Worm (Caenorhabditis elegans) whole organism, late embryonic: ENCODE data around the gene R05H10.3.

Source experiments
- C08G9.2 ChIP-seq: sonication (generic microtip); optimal IDR thresholded peaks from 2 replicates; lab custom pipeline; 2016; ENCODE audit warnings: mild to moderate bottlenecking, missing genetic modification characterization, moderate library complexity, missing compliant biosample characterization
- K09A11.1 ChIP-seq: sonication (generic microtip); optimal IDR thresholded peaks from 2 replicates; lab custom pipeline; 2017; ENCODE audit warnings: antibody characterized with exemption, mild to moderate bottlenecking, missing genetic modification characterization, missing compliant biosample characterization; ENCODE audit not compliant: insufficient read depth
- T23F11.4 ChIP-seq: fragments of 200-800 bp; sonication (Bioruptor generic); optimal IDR thresholded peaks from 2 replicates; lab custom pipeline; 2018; ENCODE audit warnings: mild to moderate bottlenecking, missing genetic modification characterization, missing compliant biosample characterization
- Y22D7AL.16 ChIP-seq: sonication (generic microtip); optimal IDR thresholded peaks from 2 replicates; lab custom pipeline; 2016; ENCODE audit warnings: missing genetic modification characterization, missing compliant biosample characterization
- ama-1 ChIP-seq: fragments of 150-350 bp; optimal IDR thresholded peaks from 2 replicates; lab custom pipeline; 2014
- ceh-14 ChIP-seq: sonication (generic microtip); optimal IDR thresholded peaks from 2 replicates; lab custom pipeline; 2016; ENCODE audit warnings: missing genotype, missing genetic modification characterization, missing compliant biosample characterization
- ceh-24 ChIP-seq: sonication (generic microtip); optimal IDR thresholded peaks from 2 replicates; lab custom pipeline; 2016; ENCODE audit warnings: mild to moderate bottlenecking, missing genetic modification characterization, missing compliant biosample characterization
- ceh-30 ChIP-seq: fragments of 150-350 bp; optimal IDR thresholded peaks from 2 replicates; lab custom pipeline; 2014; ENCODE audit warnings: missing biosample characterization, missing genetic modification characterization
- ceh-31 ChIP-seq: sonication (generic microtip); optimal IDR thresholded peaks from 2 replicates; lab custom pipeline; 2016; ENCODE audit warnings: missing genetic modification characterization, missing compliant biosample characterization
- ceh-48 ChIP-seq: sonication (generic microtip); optimal IDR thresholded peaks from 2 replicates; lab custom pipeline; 2016; ENCODE audit warnings: missing genetic modification characterization, inconsistent platforms, missing compliant biosample characterization
- ceh-6 ChIP-seq: fragments of 200-800 bp; sonication (Bioruptor generic); optimal IDR thresholded peaks from 2 replicates; lab custom pipeline; 2018; ENCODE audit warnings: mild to moderate bottlenecking, missing genetic modification characterization, missing compliant biosample characterization
- ceh-9 ChIP-seq: sonication (generic microtip); optimal IDR thresholded peaks from 2 replicates; lab custom pipeline; 2016; ENCODE audit warnings: mild to moderate bottlenecking, missing genetic modification characterization, inconsistent platforms, missing compliant biosample characterization
- elt-4 ChIP-seq: sonication (generic microtip); optimal IDR thresholded peaks from 2 replicates; lab custom pipeline; 2016; ENCODE audit warnings: missing genetic modification characterization, missing compliant biosample characterization
- ets-4 ChIP-seq: sonication (generic microtip); optimal IDR thresholded peaks from 2 replicates; lab custom pipeline; 2016; ENCODE audit warnings: missing genetic modification characterization, missing compliant biosample characterization
- fax-1 ChIP-seq: sonication (generic microtip); optimal IDR thresholded peaks from 2 replicates; lab custom pipeline; 2016; ENCODE audit warnings: missing genotype, missing genetic modification characterization, missing compliant biosample characterization
- hlh-15 ChIP-seq: sonication (generic microtip); optimal IDR thresholded peaks from 2 replicates; lab custom pipeline; 2016; ENCODE audit warnings: missing genetic modification characterization, missing compliant biosample characterization
- hlh-30 ChIP-seq: sonication (generic microtip); optimal IDR thresholded peaks from 2 replicates; lab custom pipeline; 2017; ENCODE audit warnings: antibody characterized with exemption, missing genetic modification characterization, missing compliant biosample characterization; ENCODE audit not compliant: insufficient read depth
- hlh-8 ChIP-seq: sonication (generic microtip); optimal IDR thresholded peaks from 2 replicates; lab custom pipeline; 2016; ENCODE audit warnings: missing genotype, missing genetic modification characterization, missing compliant biosample characterization
- mec-3 ChIP-seq: sonication (generic microtip); optimal IDR thresholded peaks from 2 replicates; lab custom pipeline; 2016; ENCODE audit warnings: borderline replicate concordance, missing genetic modification characterization, missing compliant biosample characterization
- nfya-1 ChIP-seq: sonication (generic microtip); optimal IDR thresholded peaks from 2 replicates; lab custom pipeline; 2017; ENCODE audit warnings: missing genetic modification characterization, mild to moderate bottlenecking, missing compliant biosample characterization, antibody characterized with exemption, moderate library complexity
- npax-4 ChIP-seq: sonication (generic microtip); optimal IDR thresholded peaks from 2 replicates; lab custom pipeline; 2016; ENCODE audit warnings: missing genetic modification characterization, missing compliant biosample characterization
- pag-3 ChIP-seq: sonication (generic microtip); optimal IDR thresholded peaks from 2 replicates; lab custom pipeline; 2016; ENCODE audit warnings: missing compliant biosample characterization, missing genetic modification characterization, borderline replicate concordance
- pat-9 ChIP-seq: fragments of 200-800 bp; sonication (Bioruptor generic); optimal IDR thresholded peaks from 2 replicates; lab custom pipeline; 2018; ENCODE audit warnings: mild to moderate bottlenecking, missing genetic modification characterization, moderate library complexity, missing compliant biosample characterization
- pha-2 ChIP-seq: sonication (generic microtip); optimal IDR thresholded peaks from 2 replicates; lab custom pipeline; 2017; ENCODE audit warnings: mild to moderate bottlenecking, missing genetic modification characterization, missing compliant biosample characterization
- pqm-1 ChIP-seq: sonication (generic microtip); optimal IDR thresholded peaks from 2 replicates; lab custom pipeline; 2016; ENCODE audit warnings: missing genetic modification characterization, missing compliant biosample characterization
- sdc-2 ChIP-seq: sonication (generic microtip); optimal IDR thresholded peaks from 2 replicates; lab custom pipeline; 2016; ENCODE audit warnings: missing genotype, missing genetic modification characterization, missing compliant biosample characterization
- sox-4 ChIP-seq: sonication (generic microtip); optimal IDR thresholded peaks from 2 replicates; lab custom pipeline; 2017; ENCODE audit warnings: mild to moderate bottlenecking, missing genetic modification characterization, inconsistent platforms, missing compliant biosample characterization
- syd-9 ChIP-seq: sonication (generic microtip); optimal IDR thresholded peaks from 2 replicates; lab custom pipeline; 2016; ENCODE audit warnings: mild to moderate bottlenecking, missing genetic modification characterization, moderate library complexity, missing compliant biosample characterization
- ttx-3 ChIP-seq: sonication (generic microtip); optimal IDR thresholded peaks from 2 replicates; lab custom pipeline; 2016; ENCODE audit warnings: missing genetic modification reagents, missing genetic modification characterization, missing compliant biosample characterization
- unc-3 ChIP-seq, 2 experiments: fragments of 200-800 bp in 1 of 2; sonication (Bioruptor generic) in 1 of 2; sonication (generic microtip) in 1 of 2; conservative IDR thresholded peaks in 1 of 2; optimal IDR thresholded peaks in 1 of 2; 2 replicates each; pipeline versions ENCODE4 v1.3.6 to Lab custom; 2016 to 2022; ENCODE audit warnings: missing compliant biosample characterization in 2 of 2, missing genetic modification characterization in 2 of 2, missing genetic modification reagents in 1 of 2
- unc-55 ChIP-seq: sonication (generic microtip); optimal IDR thresholded peaks from 2 replicates; lab custom pipeline; 2017; ENCODE audit warnings: missing biosample characterization, missing genetic modification reagents, missing genetic modification characterization
- unc-86 ChIP-seq: sonication (generic microtip); optimal IDR thresholded peaks from 2 replicates; lab custom pipeline; 2016; ENCODE audit warnings: missing genetic modification characterization, missing compliant biosample characterization
- zip-5 ChIP-seq: sonication (generic microtip); optimal IDR thresholded peaks from 2 replicates; lab custom pipeline; 2016; ENCODE audit warnings: missing genetic modification characterization, missing compliant biosample characterization
- ztf-16 ChIP-seq: sonication (generic microtip); optimal IDR thresholded peaks from 2 replicates; lab custom pipeline; 2017; ENCODE audit warnings: missing genetic modification characterization, missing compliant biosample characterization

Gene R05H10.3

DNA sequence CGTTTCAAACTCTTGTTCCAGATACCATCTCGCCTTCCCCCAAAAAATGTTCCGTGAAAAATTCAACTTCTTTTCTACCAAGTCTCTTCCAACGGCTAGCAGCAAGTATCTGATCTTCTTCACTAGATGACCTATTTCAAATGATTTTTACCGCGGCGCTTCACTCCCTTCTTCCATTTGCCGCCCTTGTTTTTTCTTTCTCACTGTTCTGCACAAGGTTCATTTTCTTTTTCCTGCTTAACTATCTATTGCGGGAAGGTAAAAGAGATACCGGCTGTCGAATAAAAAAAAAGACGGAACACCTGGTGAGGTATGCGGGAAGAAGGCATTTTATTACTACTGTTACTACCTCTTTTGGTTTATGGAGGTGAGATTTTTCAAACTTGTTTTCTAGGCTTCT is 26.7 kb upstream of the R05H10.3 start, which contains the start of gene cdh-7:
Gene cdh-7 (plus strand): TSS at position 214 of the 400 bp plus-strand sequence.
- TF ChIP-seq unc-55 (GFP tag; lab: Kevin White, UChicago) (no peak), elt-4 (tag; lab: Kevin White, UChicago) (no peak), ets-4 (tag; lab: Kevin White, UChicago) (no peak), hlh-8 (tag; lab: Kevin White, UChicago) (no peak), mec-3 (tag; lab: Kevin White, UChicago) (no peak), ceh-24 (no peak)

DNA sequence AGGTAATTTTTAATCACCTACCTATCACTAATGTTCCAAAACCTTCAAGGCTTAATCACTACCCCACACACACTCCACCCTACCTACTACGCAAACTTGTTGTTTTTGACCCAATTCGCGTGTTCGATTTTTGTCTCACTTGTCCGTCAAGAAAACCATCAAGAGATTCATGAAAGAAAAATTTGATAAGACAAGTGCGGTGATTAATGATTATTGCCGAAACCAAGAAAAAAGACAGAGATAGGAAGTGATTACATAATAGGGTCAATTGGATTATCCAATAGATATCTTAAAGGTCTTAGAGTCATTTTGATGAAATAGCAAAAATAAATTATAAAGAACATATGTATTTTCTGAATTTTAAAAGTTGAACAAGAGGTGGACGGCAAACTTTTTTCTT is 25.5 kb upstream of the R05H10.3 start:
- TF ChIP-seq hlh-30 (tag; lab: Kevin White, UChicago), result no peak

DNA sequence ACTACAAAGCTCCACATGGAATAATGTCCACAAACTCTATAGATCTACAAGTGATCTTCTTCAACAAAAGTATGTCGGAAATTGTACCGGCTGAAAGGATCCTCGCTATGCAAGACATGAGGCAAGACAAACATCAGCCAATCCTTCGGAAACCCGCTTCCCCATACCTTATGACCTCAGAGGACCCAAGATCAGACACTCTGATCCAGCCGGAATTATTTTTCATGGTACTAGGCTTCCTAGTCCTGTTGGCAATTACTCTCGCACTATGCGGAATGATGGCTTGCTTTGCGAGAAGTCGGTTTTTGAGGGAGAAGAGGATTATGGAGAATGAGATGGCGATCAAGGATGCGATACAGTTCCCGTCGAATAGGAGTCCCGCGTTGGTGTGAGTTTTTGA is 19.8 kb upstream of the R05H10.3 start:
- no peak for TF ChIP-seq pha-2
- TF ChIP-seq ceh-31, result no peak
- TF ChIP-seq ceh-48 (tag; lab: Kevin White, UChicago), result no peak
- no peak for TF ChIP-seq ama-1 (lab: Kevin White, UChicago)
- no peak for TF ChIP-seq sdc-2 (tag; lab: Kevin White, UChicago)
- TF ChIP-seq pat-9 (tag; lab: Kevin White, UChicago), result no peak
- no peak for TF ChIP-seq sox-4
- TF ChIP-seq hlh-15 (tag; lab: Kevin White, UChicago), result no peak
- TF ChIP-seq mec-3 (tag; lab: Kevin White, UChicago), result no peak
- no peak for TF ChIP-seq pqm-1
- TF ChIP-seq npax-4 (tag; lab: Kevin White, UChicago), result no peak
- TF ChIP-seq ceh-14 (tag; lab: Kevin White, UChicago), result no peak
- TF ChIP-seq Y22D7AL.16 (tag; lab: Kevin White, UChicago), result no peak
- no peak for TF ChIP-seq K09A11.1 (tag; lab: Kevin White, UChicago)
- no peak for TF ChIP-seq unc-55 (GFP tag; lab: Kevin White, UChicago)
- no peak for TF ChIP-seq ttx-3 (tag; lab: Kevin White, UChicago)
- TF ChIP-seq fax-1 (tag; lab: Kevin White, UChicago), result no peak

DNA sequence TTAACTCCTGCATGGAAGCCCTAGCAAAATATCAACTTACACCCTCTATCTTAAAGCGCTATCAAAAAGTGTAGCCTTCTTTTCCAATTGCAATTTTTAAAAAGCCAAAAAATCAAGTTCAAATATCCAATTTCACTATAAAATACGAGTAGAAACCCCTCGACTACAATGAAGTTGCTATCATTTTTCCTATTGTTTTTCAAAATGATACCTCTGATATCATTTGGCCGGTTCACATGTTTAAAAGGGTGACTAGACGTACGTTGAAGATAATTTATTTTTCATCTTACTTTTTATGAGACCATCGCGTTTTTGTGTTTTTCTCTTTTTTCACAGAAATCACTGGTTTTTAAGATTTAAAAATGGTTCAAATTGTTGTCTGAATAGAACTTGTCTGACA is 18.3 kb upstream of the R05H10.3 start, which contains the start of gene R05H10.1:
Gene R05H10.1 (plus strand): TSS at position 334 of the 400 bp plus-strand sequence.
- TF ChIP-seq T23F11.4 (GFP tag; lab: Kevin White, UChicago) (no peak), hlh-15 (tag; lab: Kevin White, UChicago) (no peak), ttx-3 (tag; lab: Kevin White, UChicago) (no peak), nfya-1 (no peak), ceh-24 (no peak), ceh-14 (tag; lab: Kevin White, UChicago) (no peak), sdc-2 (tag; lab: Kevin White, UChicago) (no peak), mec-3 (tag; lab: Kevin White, UChicago) (no peak), zip-5 (tag; lab: Kevin White, UChicago) (no peak), ceh-6 (GFP tag; lab: Kevin White, UChicago) (no peak), ztf-16 (tag; lab: Kevin White, UChicago) (no peak), unc-3 (GFP tag; conservative IDR thresholded peaks at IDR 0.05; lab: Robert Waterston, UW) (no peak), unc-3 (tag; optimal IDR thresholded peaks at IDR 0.05; lab: Kevin White, UChicago) (no peak), unc-86 (tag; lab: Kevin White, UChicago) (no peak), pag-3 (tag; lab: Kevin White, UChicago) (no peak), ceh-30 (tag; lab: Kevin White, UChicago) (no peak), pha-2 (no peak), C08G9.2 (tag; lab: Kevin White, UChicago) (no peak), ceh-9 (no peak), syd-9 (tag; lab: Kevin White, UChicago) (no peak)
